Fruit fly (Drosophila melanogaster): Measurements from ENCODE around the gene p24-1.

DNA sequence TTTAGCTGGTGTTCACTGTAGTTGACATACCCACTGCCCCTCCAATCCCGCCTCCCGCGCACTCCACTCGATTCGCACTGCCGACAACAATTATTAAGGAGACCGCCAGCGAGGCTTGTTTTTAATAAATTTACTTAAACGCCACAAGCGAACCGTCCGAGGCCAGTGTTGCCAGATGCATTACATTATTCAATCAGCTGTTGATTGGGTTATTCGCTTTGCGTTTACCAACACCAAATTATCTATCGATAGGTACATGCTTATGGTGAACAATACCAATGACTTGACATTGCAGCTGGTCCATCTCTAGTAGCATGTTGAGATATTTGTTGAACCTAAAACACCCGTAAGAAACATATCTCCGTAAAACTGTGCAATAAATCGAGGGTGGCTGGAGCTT, 34.6 kb upstream of the p24-1 start, which contains the start of the genes CG10353 and SelG:
- peak; percentile 19 for TF ChIP-seq CTCF (optimal IDR thresholded peaks at IDR 0.05)
- no peak for TF ChIP-seq CG8478 (optimal IDR thresholded peaks at IDR 0.05)

Measured in S2 (cell line).